Worm (Caenorhabditis elegans): ENCODE results near the gene mut-15.

DNA sequence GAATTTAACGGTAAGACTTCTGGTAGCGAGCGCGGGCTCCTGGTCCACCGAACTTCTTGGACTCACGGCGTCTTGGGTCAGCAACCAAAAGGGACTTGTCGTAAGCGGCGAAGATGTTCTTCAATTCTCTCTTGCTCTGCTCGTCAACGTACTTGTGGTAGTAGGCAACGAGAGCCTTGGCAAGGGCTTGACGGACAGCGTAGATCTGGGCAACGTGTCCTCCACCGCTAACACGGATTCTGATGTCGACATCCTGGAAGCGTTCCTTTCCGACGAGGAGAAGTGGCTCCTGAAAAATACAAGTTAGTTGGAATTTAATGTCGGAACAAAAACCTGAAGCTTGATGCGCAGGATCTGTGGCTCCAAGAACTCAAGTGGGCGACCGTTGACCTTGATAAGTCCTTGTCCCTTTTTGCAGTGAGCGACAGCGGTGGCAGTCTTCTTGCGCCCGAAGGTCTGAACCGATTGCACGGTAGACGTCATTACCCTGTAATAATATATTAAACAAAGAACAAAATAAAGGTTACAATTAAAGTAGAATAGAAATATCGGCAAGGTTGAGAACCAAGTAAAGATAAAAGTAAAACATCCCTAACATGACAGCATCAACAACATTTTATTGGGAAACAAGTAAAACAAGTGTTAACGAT lies 2.2 kb upstream of the mut-15 start, which contains the start of gene rps-16:
- TF ChIP-seq nhr-11 (tag; optimal IDR thresholded peaks at IDR 0.05) (no peak), tbx-2 (tag; optimal IDR thresholded peaks at IDR 0.05) (no peak), ztf-11 (tag; optimal IDR thresholded peaks at IDR 0.05) (no peak), fkh-8 (tag; optimal IDR thresholded peaks at IDR 0.05) (no peak), pqm-1 (tag; optimal IDR thresholded peaks at IDR 0.05) (no peak), rnt-1 (tag; optimal IDR thresholded peaks at IDR 0.05) (no peak), aly-2 (tag; optimal IDR thresholded peaks at IDR 0.05) (no peak), mdl-1 (tag; optimal IDR thresholded peaks at IDR 0.05) (no peak), elt-2 (tag; optimal IDR thresholded peaks at IDR 0.05) (no peak), unc-86 (tag; optimal IDR thresholded peaks at IDR 0.05) (no peak), hlh-4 (tag; optimal IDR thresholded peaks at IDR 0.05) (no peak), ama-1 (optimal IDR thresholded peaks at IDR 0.05) (no peak), zag-1 (tag; optimal IDR thresholded peaks at IDR 0.05) (no peak), snpc-4 (tag; optimal IDR thresholded peaks at IDR 0.05) (no peak)
